Fruit fly (Drosophila melanogaster) whole organism, embryonic: Measurements from ENCODE around the gene CSN5.

Source experiments
- Abd-B ChIP-seq: fragments of 200-800 bp; sonication (Bioruptor generic); optimal IDR thresholded peaks from 2 replicates; lab custom pipeline; 2018; ENCODE audit warnings: missing biosample characterization, mild to moderate bottlenecking, missing genetic modification characterization, moderate library complexity
- CG10209 ChIP-seq: fragments of 200-800 bp; sonication (Bioruptor generic); optimal IDR thresholded peaks from 3 replicates; lab custom pipeline; 2017; ENCODE audit warnings: missing biosample characterization, mild to moderate bottlenecking, missing genetic modification characterization, missing genetic modification reagents
- CG10321 ChIP-seq: fragments of 200-800 bp; sonication (Bioruptor generic); IDR thresholded peaks from 2 replicates; pipeline ENCODE4 v1.3.6; 2022; ENCODE audit warnings: missing biosample characterization, missing genetic modification characterization
- CG10462 ChIP-seq: fragments of 200-800 bp; sonication (Bioruptor generic); optimal IDR thresholded peaks from 2 replicates; lab custom pipeline; 2016; ENCODE audit warnings: missing biosample characterization, missing genetic modification characterization
- CG10543 ChIP-seq: fragments of 200-800 bp; sonication (Bioruptor generic); optimal IDR thresholded peaks from 3 replicates; lab custom pipeline; 2017; ENCODE audit warnings: missing biosample characterization, mild to moderate bottlenecking, missing genetic modification characterization, moderate library complexity
- CG10979 ChIP-seq: fragments of 200-800 bp; sonication (Bioruptor generic); optimal IDR thresholded peaks from 2 replicates; lab custom pipeline; 2018; ENCODE audit warnings: missing biosample characterization, mild to moderate bottlenecking, missing genetic modification characterization, moderate library complexity
- CG12769 ChIP-seq: fragments of 200-800 bp; sonication (Bioruptor generic); optimal IDR thresholded peaks from 2 replicates; lab custom pipeline; 2019; ENCODE audit warnings: missing biosample characterization, mild to moderate bottlenecking, missing genetic modification characterization, moderate library complexity
- CG13424 ChIP-seq: fragments of 200-800 bp; sonication (Bioruptor generic); optimal IDR thresholded peaks from 2 replicates; lab custom pipeline; 2019; ENCODE audit warnings: missing biosample characterization, mild to moderate bottlenecking, missing genetic modification characterization, moderate library complexity
- CG13624 ChIP-seq: fragments of 200-800 bp; sonication (Bioruptor generic); optimal IDR thresholded peaks from 2 replicates; lab custom pipeline; 2016; ENCODE audit warnings: missing biosample characterization, missing genetic modification characterization
- CG1647 ChIP-seq: fragments of 200-800 bp; sonication (Bioruptor generic); optimal IDR thresholded peaks from 3 replicates; lab custom pipeline; 2016; ENCODE audit warnings: missing biosample characterization, missing genetic modification characterization
- CG17385 ChIP-seq: fragments of 200-800 bp; sonication (Bioruptor generic); optimal IDR thresholded peaks from 3 replicates; lab custom pipeline; 2018; ENCODE audit warnings: missing biosample characterization, mild to moderate bottlenecking, missing genetic modification characterization
- CG18476 ChIP-seq: fragments of 200-800 bp; sonication (Bioruptor generic); optimal IDR thresholded peaks from 2 replicates; lab custom pipeline; 2016; ENCODE audit warnings: missing biosample characterization, mild to moderate bottlenecking, missing genetic modification characterization
- CG2678 ChIP-seq: fragments of 200-800 bp; sonication (Bioruptor generic); optimal IDR thresholded peaks from 3 replicates; lab custom pipeline; 2019; ENCODE audit warnings: missing biosample characterization, mild to moderate bottlenecking, missing genetic modification characterization, moderate library complexity
- CG32767 ChIP-seq: fragments of 200-800 bp; sonication (Bioruptor generic); IDR thresholded peaks from 2 replicates; pipeline ENCODE4 v1.3.6; 2022; ENCODE audit warnings: missing biosample characterization, missing genetic modification characterization
- CG4730 ChIP-seq: fragments of 200-800 bp; sonication (Bioruptor generic); IDR thresholded peaks from 2 replicates; pipeline ENCODE4 v1.3.6; 2022; ENCODE audit warnings: missing biosample characterization, missing genetic modification characterization
- CG4854 ChIP-seq: fragments of 200-800 bp; sonication (Bioruptor generic); optimal IDR thresholded peaks from 2 replicates; lab custom pipeline; 2016; ENCODE audit warnings: missing biosample characterization, missing genetic modification characterization, inconsistent platforms
- CG7786 ChIP-seq: fragments of 200-800 bp; sonication (Bioruptor generic); optimal IDR thresholded peaks from 2 replicates; lab custom pipeline; 2016; ENCODE audit warnings: missing biosample characterization, missing genetic modification characterization
- Dll ChIP-seq: fragments of 200-800 bp; sonication (Bioruptor generic); IDR thresholded peaks from 4 replicates; pipeline ENCODE4 v1.3.6; 2022; ENCODE audit warnings: missing biosample characterization, missing genetic modification characterization; ENCODE audit not compliant: partially characterized antibody
- Ets97D ChIP-seq: fragments of 200-800 bp; sonication (Bioruptor generic); optimal IDR thresholded peaks from 3 replicates; lab custom pipeline; 2016; ENCODE audit warnings: missing biosample characterization, missing genetic modification characterization
- H15 ChIP-seq: fragments of 200-800 bp; sonication (Bioruptor generic); IDR thresholded peaks from 3 replicates; pipeline ENCODE4 v1.3.6; 2022; ENCODE audit warnings: missing biosample characterization, missing genetic modification characterization
- HLH3B ChIP-seq: fragments of 200-800 bp; sonication (Bioruptor generic); IDR thresholded peaks from 2 replicates; pipeline ENCODE4 v1.3.6; 2022; ENCODE audit warnings: missing biosample characterization, missing genetic modification characterization
- Hey ChIP-seq: fragments of 200-800 bp; sonication (Bioruptor generic); optimal IDR thresholded peaks from 3 replicates; lab custom pipeline; 2018; ENCODE audit warnings: missing biosample characterization, mild to moderate bottlenecking, missing genetic modification characterization
- Hmx ChIP-seq: fragments of 200-800 bp; sonication (Bioruptor generic); optimal IDR thresholded peaks from 2 replicates; lab custom pipeline; 2016; ENCODE audit warnings: missing biosample characterization, missing genetic modification characterization
- Hr39 ChIP-seq: fragments of >200 bp; optimal IDR thresholded peaks from 2 replicates; lab custom pipeline; 2017
- NfI ChIP-seq: fragments of 200-800 bp; sonication (Bioruptor generic); optimal IDR thresholded peaks from 3 replicates; lab custom pipeline; 2018; ENCODE audit warnings: missing biosample characterization, mild to moderate bottlenecking, missing genetic modification characterization, moderate library complexity
- Sin3A ChIP-seq: fragments of >200 bp; optimal IDR thresholded peaks from 2 replicates; lab custom pipeline; 2018
- Sox100B ChIP-seq: fragments of 200-800 bp; sonication (Bioruptor generic); optimal IDR thresholded peaks from 3 replicates; lab custom pipeline; 2018; ENCODE audit warnings: missing biosample characterization, mild to moderate bottlenecking, missing genetic modification characterization
- Tbp ChIP-seq: fragments of >200 bp; optimal IDR thresholded peaks from 2 replicates; lab custom pipeline; 2018; ENCODE audit warnings: missing biosample characterization, missing genetic modification characterization
- Xrp1 ChIP-seq: fragments of 200-800 bp; sonication (Bioruptor generic); IDR thresholded peaks from 2 replicates; pipeline ENCODE4 v1.3.6; 2022; ENCODE audit warnings: missing biosample characterization, missing genetic modification characterization
- ac ChIP-seq: fragments of 200-800 bp; sonication (Bioruptor generic); optimal IDR thresholded peaks from 3 replicates; lab custom pipeline; 2017; ENCODE audit warnings: missing biosample characterization, mild to moderate bottlenecking, missing genetic modification characterization
- bab2 ChIP-seq: fragments of 200-800 bp; sonication (Bioruptor generic); optimal IDR thresholded peaks from 2 replicates; lab custom pipeline; 2016; ENCODE audit warnings: missing biosample characterization, missing genetic modification characterization
- bsh ChIP-seq, 2 experiments: fragments of 200-800 bp; sonication (Bioruptor generic); optimal IDR thresholded peaks; 2 replicates each; lab custom pipeline; 2017 to 2018; ENCODE audit warnings: mild to moderate bottlenecking in 2 of 2, missing biosample characterization in 2 of 2, missing genetic modification characterization in 2 of 2, moderate library complexity in 1 of 2
- cas ChIP-seq: fragments of 200-800 bp; sonication (Bioruptor generic); IDR thresholded peaks from 2 replicates; pipeline ENCODE4 v1.3.6; 2022; ENCODE audit warnings: missing biosample characterization, missing genetic modification characterization
- caup ChIP-seq: fragments of 200-800 bp; sonication (Bioruptor generic); optimal IDR thresholded peaks from 3 replicates; lab custom pipeline; 2017; ENCODE audit warnings: missing biosample characterization, mild to moderate bottlenecking, missing genetic modification characterization, moderate library complexity; ENCODE audit not compliant: severe bottlenecking
- chinmo ChIP-seq: fragments of 200-800 bp; sonication (Bioruptor generic); IDR thresholded peaks from 4 replicates; pipeline ENCODE4 v1.3.6; 2022; ENCODE audit warnings: missing biosample characterization, missing genetic modification characterization; ENCODE audit not compliant: partially characterized antibody
- ci ChIP-seq: fragments of 200-800 bp; sonication (Bioruptor generic); IDR thresholded peaks from 3 replicates; pipeline ENCODE4 v1.3.6; 2022; ENCODE audit warnings: missing biosample characterization, missing genetic modification characterization
- danr ChIP-seq: fragments of 200-800 bp; sonication (Bioruptor generic); IDR thresholded peaks from 2 replicates; pipeline ENCODE4 v1.3.6; 2022; ENCODE audit warnings: missing biosample characterization, missing genetic modification characterization
- en ChIP-seq: fragments of 200-800 bp; sonication (Bioruptor generic); optimal IDR thresholded peaks from 2 replicates; lab custom pipeline; 2016; ENCODE audit warnings: missing biosample characterization, missing genetic modification characterization
- fu2 ChIP-seq: fragments of 200-800 bp; sonication (Bioruptor generic); optimal IDR thresholded peaks from 2 replicates; lab custom pipeline; 2016; ENCODE audit warnings: missing biosample characterization, missing genetic modification characterization
- hth ChIP-seq: fragments of >200 bp; optimal IDR thresholded peaks from 2 replicates; lab custom pipeline; 2017; ENCODE audit warnings: inconsistent platforms
- insv ChIP-seq, 2 experiments: fragments of 200-800 bp; sonication (Bioruptor generic); optimal IDR thresholded peaks; 3 replicates each; lab custom pipeline; 2016 to 2018; ENCODE audit warnings: missing biosample characterization in 2 of 2, missing genetic modification characterization in 2 of 2
- kah ChIP-seq: fragments of 200-800 bp; sonication (Bioruptor generic); optimal IDR thresholded peaks from 2 replicates; lab custom pipeline; 2018; ENCODE audit warnings: missing biosample characterization, mild to moderate bottlenecking, missing genetic modification characterization
- maf-S ChIP-seq: fragments of 200-800 bp; sonication (Bioruptor generic); optimal IDR thresholded peaks from 2 replicates; lab custom pipeline; 2016; ENCODE audit warnings: missing biosample characterization, missing genetic modification characterization
- otp ChIP-seq: fragments of 200-800 bp; sonication (Bioruptor generic); IDR thresholded peaks from 3 replicates; pipeline ENCODE4, ENCODE4 v1.3.6; 2022; ENCODE audit warnings: missing biosample characterization, missing genetic modification characterization
- ranshi ChIP-seq: fragments of 200-800 bp; sonication (Bioruptor generic); IDR thresholded peaks from 2 replicates; pipeline ENCODE4 v1.3.6; 2022; ENCODE audit warnings: missing biosample characterization, missing genetic modification characterization
- ro ChIP-seq: fragments of 200-800 bp; sonication (Bioruptor generic); IDR thresholded peaks from 2 replicates; pipeline ENCODE4 v1.3.6; 2022; ENCODE audit warnings: missing biosample characterization, missing genetic modification characterization
- ttk ChIP-seq: fragments of 200-800 bp; sonication (Bioruptor generic); IDR thresholded peaks from 2 replicates; pipeline ENCODE4 v2.1.2; 2022; ENCODE audit warnings: missing biosample characterization, missing genetic modification characterization
- usp ChIP-seq: fragments of >200 bp; optimal IDR thresholded peaks from 2 replicates; lab custom pipeline; 2017; ENCODE audit warnings: missing biosample characterization, missing genetic modification characterization
- zf30C ChIP-seq: fragments of 200-800 bp; sonication (Bioruptor generic); optimal IDR thresholded peaks from 3 replicates; lab custom pipeline; 2018; ENCODE audit warnings: missing biosample characterization, mild to moderate bottlenecking, missing genetic modification characterization

The CSN5 gene

DNA sequence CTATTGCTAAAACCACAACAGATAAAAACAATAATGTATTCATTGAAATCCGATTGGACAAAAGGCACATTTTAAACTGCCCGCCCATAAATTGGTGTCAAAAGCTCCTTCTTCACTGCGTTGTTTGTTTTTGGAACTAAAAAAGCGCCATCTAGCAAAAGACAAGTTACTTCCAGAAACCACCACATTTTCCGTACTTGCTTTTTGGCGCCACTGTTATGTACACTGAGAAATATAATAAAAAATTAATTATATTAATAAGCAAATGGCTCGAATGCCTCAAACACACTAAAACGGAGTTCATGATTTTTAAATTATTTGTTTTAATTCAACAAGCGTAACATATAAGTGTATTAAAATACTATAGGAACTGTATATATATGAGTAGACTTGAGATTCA lies 27.5 kb downstream of the CSN5 start (continued):
- TF ChIP-seq CG4730 (GFP tag; lab: Robert Waterston, UW): peak; percentile 77
- no peak for TF ChIP-seq hth
- no peak for TF ChIP-seq Tbp (GFP tag; lab: Kevin White, UChicago)
- no peak for TF ChIP-seq Hmx (GFP tag; lab: Kevin White, UChicago)
- peak; percentile 83 for TF ChIP-seq caup (GFP tag; lab: Kevin White, UChicago)
- no peak for TF ChIP-seq Dll (GFP tag; lab: Robert Waterston, UW)
- peak; percentile 46 for TF ChIP-seq Abd-B (GFP tag; lab: Kevin White, UChicago)
- peak; percentile 69 for TF ChIP-seq CG1647
- TF ChIP-seq Sox100B: peak; percentile 76
- TF ChIP-seq NfI (GFP tag; lab: Kevin White, UChicago): peak; percentile 90
- no peak for TF ChIP-seq Hey (tag; lab: Kevin White, UChicago)
- no peak for TF ChIP-seq Hr39 (lab: Kevin White, UChicago)
- TF ChIP-seq H15 (GFP tag; lab: Robert Waterston, UW): peak; percentile 88
- peak; percentile 77 for TF ChIP-seq ttk
- peak; percentile 67 for TF ChIP-seq cas
- TF ChIP-seq HLH3B: peak; percentile 87
- peak; percentile 61 for TF ChIP-seq fu2 (GFP tag; lab: Kevin White, UChicago)
- peak; percentile 77 for TF ChIP-seq CG13424 (tag; lab: Kevin White, UChicago)
- peak; percentile 49 for TF ChIP-seq CG10543 (GFP tag; lab: Kevin White, UChicago)
- TF ChIP-seq otp (GFP tag; lab: Robert Waterston, UW): peak; percentile 85
- no peak for TF ChIP-seq usp (GFP tag; lab: Kevin White, UChicago)
- TF ChIP-seq zf30C (GFP tag; lab: Kevin White, UChicago): peak; percentile 90
- TF ChIP-seq CG18476 (GFP tag; lab: Kevin White, UChicago): peak; percentile 71
- TF ChIP-seq bsh (GFP tag; optimal IDR thresholded peaks at IDR 0.05; lab: Kevin White, UChicago): peak; percentile 45 to 86
- TF ChIP-seq Sin3A: no peak
- peak; percentile 36 for TF ChIP-seq CG7786 (GFP tag; lab: Kevin White, UChicago)
- TF ChIP-seq ro (GFP tag; lab: Robert Waterston, UW): peak; percentile 61
- peak; percentile 74 for TF ChIP-seq CG17385
- peak; percentile 77 for TF ChIP-seq ranshi

DNA sequence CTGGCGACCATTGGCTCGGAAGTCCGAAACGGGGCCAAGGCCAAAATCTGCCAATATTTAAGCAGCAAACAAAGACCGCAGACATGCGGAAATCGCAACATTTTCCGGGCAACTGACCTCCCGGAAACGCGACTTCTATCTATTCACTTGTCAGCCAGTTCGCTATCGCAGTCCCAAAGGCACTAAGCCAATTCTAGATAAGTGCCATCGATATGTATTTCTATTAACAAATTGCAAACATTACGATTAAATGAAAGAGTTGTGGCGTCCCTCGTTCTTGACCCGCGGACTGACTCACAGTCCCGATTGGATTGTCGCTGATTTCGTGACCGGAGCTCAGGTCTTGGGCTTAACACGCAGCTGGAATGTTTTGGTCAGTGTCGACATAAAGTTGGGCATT lies 29.0 kb downstream of the CSN5 start, which contains the start of gene Gr89a:
Gene Gr89a, minus strand, starts transcription at position 101 of the 400 bp plus-strand sequence.
- TF ChIP-seq CG10321: no peak
- TF ChIP-seq CG2678 (tag; lab: Kevin White, UChicago): no peak
- no peak for TF ChIP-seq chinmo (GFP tag; lab: Robert Waterston, UW)
- TF ChIP-seq danr (GFP tag; lab: Robert Waterston, UW): no peak

DNA sequence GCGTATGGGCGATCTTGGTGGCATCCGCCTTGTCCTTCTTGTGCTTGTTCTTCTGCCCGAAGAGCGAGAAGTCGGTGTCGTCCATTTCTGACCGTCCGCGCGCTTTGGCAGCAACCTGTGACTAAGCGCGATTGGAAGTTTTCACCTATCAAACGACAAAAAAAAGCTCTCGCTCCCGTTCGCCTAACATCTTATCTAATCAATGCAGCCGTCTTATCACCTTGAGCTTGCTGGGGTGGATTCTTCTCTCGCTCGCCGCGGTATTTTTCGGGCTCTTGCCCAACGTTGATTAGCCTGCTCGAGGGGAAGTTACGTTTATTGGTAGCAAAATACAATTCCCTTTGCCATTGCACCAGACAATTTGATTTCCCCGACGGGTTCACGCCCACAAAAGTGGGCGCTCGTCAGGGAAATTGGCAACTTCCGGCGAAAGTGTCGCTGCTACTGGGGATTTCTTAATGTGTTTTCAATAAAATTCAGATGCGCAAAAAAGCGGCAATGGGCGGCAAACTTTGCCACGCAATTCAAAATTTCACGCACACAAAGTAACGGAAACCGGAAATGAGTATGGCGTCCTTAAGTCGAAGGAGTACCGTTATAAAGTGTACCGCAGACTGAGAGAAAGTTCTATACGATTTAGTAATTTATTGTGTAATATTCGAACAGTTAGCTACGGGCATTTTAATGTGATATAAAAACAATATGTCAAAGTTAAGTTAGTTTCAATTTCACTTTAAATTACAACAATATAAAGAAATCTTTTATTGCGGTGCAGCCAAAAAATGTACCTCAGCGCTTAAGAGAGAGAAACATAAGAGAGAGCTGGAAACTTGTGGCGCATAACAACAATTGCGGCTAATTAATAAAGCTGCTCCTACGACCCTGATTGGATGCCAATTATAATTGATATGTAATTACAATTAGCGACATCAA lies 31.3 kb downstream of the CSN5 start, which contains the start of gene Decay:
Gene Decay, minus strand, starts transcription at position 132 of the 933 bp plus-strand sequence.
- TF ChIP-seq kah (GFP tag; lab: Kevin White, UChicago) (no peak), CG10979 (tag; lab: Kevin White, UChicago) (peak; percentile 10), CG4854 (GFP tag; lab: Kevin White, UChicago) (no peak), Sox100B (peak; percentile 27), CG12769 (no peak), CG32767 (no peak), ci (GFP tag; lab: Robert Waterston, UW) (peak; percentile 50; the same call in 1 of the 3 replicates), insv (GFP tag; optimal IDR thresholded peaks at IDR 0.05; lab: Kevin White, UChicago) (no peak), CG10462 (GFP tag; lab: Kevin White, UChicago) (no peak), en (GFP tag; lab: Kevin White, UChicago) (no peak), CG10209 (no peak), Ets97D (GFP tag; lab: Kevin White, UChicago) (peak; percentile 41), ac (GFP tag; lab: Kevin White, UChicago) (no peak), bab2 (GFP tag; lab: Kevin White, UChicago) (no peak), maf-S (GFP tag; lab: Kevin White, UChicago) (no peak), CG13624 (peak; percentile 9), bsh (GFP tag; optimal IDR thresholded peaks at IDR 0.05; lab: Kevin White, UChicago) (peak in 1 of 2 experiments; percentile 13), Xrp1 (GFP tag; lab: Robert Waterston, UW) (peak; percentile 44; the same call in 1 of the 2 replicates)
